Worm (Caenorhabditis elegans) whole organism, L2 larva: ENCODE measurements around the gene T21B4.3.

ENCODE experiments used
- lin-13 ChIP-seq: fragments of 150-350 bp; optimal IDR thresholded peaks from 2 replicates; lab custom pipeline; 2014; ENCODE audit warnings: missing biosample characterization, missing genetic modification reagents, missing genetic modification characterization
- nhr-12 ChIP-seq: fragments of 150-350 bp; optimal IDR thresholded peaks from 2 replicates; lab custom pipeline; 2014; ENCODE audit warnings: missing biosample characterization, missing genetic modification characterization
- nhr-237 ChIP-seq: fragments of 150-350 bp; optimal IDR thresholded peaks from 2 replicates; lab custom pipeline; 2014; ENCODE audit warnings: missing biosample characterization, missing genetic modification characterization
- sma-3 ChIP-seq: sonication (generic microtip); optimal IDR thresholded peaks from 2 replicates; lab custom pipeline; 2016; ENCODE audit warnings: missing genetic modification reagents, missing genetic modification characterization, missing compliant biosample characterization
- unc-55 ChIP-seq: fragments of 150-350 bp; sonication (generic microtip); optimal IDR thresholded peaks from 3 replicates; lab custom pipeline; 2014; ENCODE audit warnings: missing biosample characterization, missing genetic modification reagents, missing genetic modification characterization
- unc-62 ChIP-seq: fragments of 150-350 bp; optimal IDR thresholded peaks from 2 replicates; lab custom pipeline; 2014; ENCODE audit warnings: missing biosample characterization, missing genetic modification reagents, missing genetic modification characterization

DNA sequence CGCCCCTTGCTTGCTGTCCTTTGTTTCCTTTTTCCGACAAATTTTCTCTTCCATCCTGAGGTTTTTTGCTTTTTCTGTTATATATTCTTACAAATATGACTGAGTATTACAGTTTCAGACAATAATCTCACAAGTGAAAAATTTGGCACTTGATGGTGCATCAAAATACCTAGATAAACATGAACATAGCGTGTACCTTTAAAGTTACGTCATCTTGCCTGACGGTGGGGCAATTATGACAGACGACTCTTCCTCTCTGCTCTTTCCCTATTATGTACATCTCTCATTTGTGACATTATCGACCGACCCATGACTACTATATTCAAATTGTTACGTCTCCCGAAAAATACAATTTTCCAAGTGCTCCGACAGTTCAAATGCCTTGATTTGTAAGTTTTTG is 14.3 kb downstream of the T21B4.3 start, which contains the start of gene fbxb-102:
- TF ChIP-seq unc-62 (GFP tag; lab: Kevin White, UChicago), result no peak
- no peak for TF ChIP-seq nhr-12 (tag; lab: Kevin White, UChicago)
- TF ChIP-seq nhr-237 (tag; lab: Kevin White, UChicago), result no peak
- TF ChIP-seq sma-3 (GFP tag; lab: Kevin White, UChicago), result no peak
- no peak for TF ChIP-seq lin-13 (GFP tag; lab: Kevin White, UChicago)
- no peak for TF ChIP-seq unc-55
